Fruit fly (Drosophila melanogaster): ENCODE measurements around the gene Hpr1.

Gene Hpr1

dm6 chr3R:5789025-5789953 is 32.0 kb downstream of the Hpr1 start, which contains the start of the genes Hat1 and Rpn5:
Gene Hat1 (minus strand): TSS chr3R:5789384.
Gene Rpn5 (plus strand): TSS chr3R:5789493.
- TF ChIP-seq h (optimal IDR thresholded peaks at IDR 0.05) (no peak), insv (optimal IDR thresholded peaks at IDR 0.05) (no peak), Sin3A (optimal IDR thresholded peaks at IDR 0.05) (no peak), ttk (optimal IDR thresholded peaks at IDR 0.05) (no peak), psq (optimal IDR thresholded peaks at IDR 0.05) (no peak), Myc (optimal IDR thresholded peaks at IDR 0.05) (no peak)

- TF ChIP-seq insv (optimal IDR thresholded peaks at IDR 0.05), result no peak
- TF ChIP-seq ttk (optimal IDR thresholded peaks at IDR 0.05), result no peak
- TF ChIP-seq psq (optimal IDR thresholded peaks at IDR 0.05), result no peak
- no peak for TF ChIP-seq h (optimal IDR thresholded peaks at IDR 0.05)
- no peak for TF ChIP-seq Myc (optimal IDR thresholded peaks at IDR 0.05)
- TF ChIP-seq Sin3A (optimal IDR thresholded peaks at IDR 0.05), result no peak
These were observed 39.8 kb downstream of the Hpr1 start, which contains the start of gene kat-60L1 for dm6 chr3R:5781462-5781861. Gene kat-60L1 (plus strand): TSS chr3R:5781762.

- TF ChIP-seq insv (optimal IDR thresholded peaks at IDR 0.05) (no peak), Sin3A (optimal IDR thresholded peaks at IDR 0.05) (no peak), psq (optimal IDR thresholded peaks at IDR 0.05) (no peak), ttk (optimal IDR thresholded peaks at IDR 0.05) (no peak), Myc (optimal IDR thresholded peaks at IDR 0.05) (no peak), h (optimal IDR thresholded peaks at IDR 0.05) (no peak)
These were observed 40.3 kb downstream of the Hpr1 start, which contains the start of gene CG2082 for dm6 chr3R:5780976-5781375. Gene CG2082 (minus strand): TSS chr3R:5781076.

dm6 chr3R:5778731-5779593 is 42.3 kb downstream of the Hpr1 start, which contains the start of gene jagn:
Gene jagn (plus strand): TSS chr3R:5779315.
- no peak for TF ChIP-seq ttk (optimal IDR thresholded peaks at IDR 0.05)
- TF ChIP-seq h (optimal IDR thresholded peaks at IDR 0.05), result no peak
- no peak for TF ChIP-seq Sin3A (optimal IDR thresholded peaks at IDR 0.05)
- TF ChIP-seq insv (optimal IDR thresholded peaks at IDR 0.05), result no peak
- no peak for TF ChIP-seq Myc (optimal IDR thresholded peaks at IDR 0.05)
- no peak for TF ChIP-seq psq (optimal IDR thresholded peaks at IDR 0.05)

dm6 chr3R:5772433-5772832 is 48.8 kb downstream of the Hpr1 start:
- no peak for TF ChIP-seq Myc (optimal IDR thresholded peaks at IDR 0.05)
- no peak for TF ChIP-seq ttk (optimal IDR thresholded peaks at IDR 0.05)
- TF ChIP-seq h (optimal IDR thresholded peaks at IDR 0.05), result no peak
- TF ChIP-seq Sin3A (optimal IDR thresholded peaks at IDR 0.05), result no peak
- no peak for TF ChIP-seq insv (optimal IDR thresholded peaks at IDR 0.05)
- no peak for TF ChIP-seq psq (optimal IDR thresholded peaks at IDR 0.05)

- no peak for TF ChIP-seq h (optimal IDR thresholded peaks at IDR 0.05)
- no peak for TF ChIP-seq ttk (optimal IDR thresholded peaks at IDR 0.05)
- no peak for TF ChIP-seq Myc (optimal IDR thresholded peaks at IDR 0.05)
- no peak for TF ChIP-seq Sin3A (optimal IDR thresholded peaks at IDR 0.05)
- TF ChIP-seq insv (optimal IDR thresholded peaks at IDR 0.05), result no peak
- no peak for TF ChIP-seq psq (optimal IDR thresholded peaks at IDR 0.05)
These were observed 49.5 kb downstream of the Hpr1 start for dm6 chr3R:5771614-5772202.
